Fruit fly (Drosophila melanogaster): ENCODE data around the gene CG11470.
A peak's percentile ranks its signal among the peaks of the same experiment; 100 is the strongest.

CG11470 gene

dm6 chr3R:29600762-29601161 is 11.2 kb upstream of the CG11470 start, which contains the start of gene CG7568:
Gene CG7568 (minus strand): TSS chr3R:29600862.
- no peak for TF ChIP-seq topi (GFP tag; optimal IDR thresholded peaks at IDR 0.05)
- no peak for TF ChIP-seq dsx (GFP tag; optimal IDR thresholded peaks at IDR 0.05; ENCODE audit: poor library complexity, severe bottlenecking)
- no peak for TF ChIP-seq CG9139 (GFP tag; optimal IDR thresholded peaks at IDR 0.05)

dm6 chr3R:29592139-29592814 is 2.7 kb upstream of the CG11470 start:
- TF ChIP-seq svp (GFP tag) = peak; percentile 55
- no peak for TF ChIP-seq CG31627 (GFP tag; optimal IDR thresholded peaks at IDR 0.05)
- peak; percentile 7 for TF ChIP-seq CG11762 (GFP tag; optimal IDR thresholded peaks at IDR 0.05; ENCODE audit: insufficient read depth)
- peak; percentile 50 for TF ChIP-seq Eip78C (GFP tag)
- peak; percentile 40; the same call in 1 of the 3 replicates for TF ChIP-seq eg (GFP tag; IDR thresholded peaks at IDR 0.05)
- no peak for TF ChIP-seq dac (GFP tag; optimal IDR thresholded peaks at IDR 0.05)
- no peak for TF ChIP-seq pdm3 (GFP tag; optimal IDR thresholded peaks at IDR 0.05)
- no peak for TF ChIP-seq CG3032 (tag; optimal IDR thresholded peaks at IDR 0.05)
- TF ChIP-seq Ets96B (tag; optimal IDR thresholded peaks at IDR 0.05) = no peak
- 0 out of 3 replicates have a peak, but pooled peaks have one; percentile 36 for TF ChIP-seq CG6163 (GFP tag; IDR thresholded peaks at IDR 0.05)

dm6 chr3R:29591481-29592138 is 2.0 kb upstream of the CG11470 start, which contains the start of gene alph:
Gene alph (plus strand): TSS chr3R:29591831.
- TF ChIP-seq Hr4 (GFP tag; optimal IDR thresholded peaks at IDR 0.05) = peak; percentile 54
- peak; percentile 77 for TF ChIP-seq Sox14 (GFP tag; optimal IDR thresholded peaks at IDR 0.05)
- TF ChIP-seq esn (GFP tag; optimal IDR thresholded peaks at IDR 0.05) = peak; percentile 54
- no peak for TF ChIP-seq CG4318 (GFP tag; optimal IDR thresholded peaks at IDR 0.05)
- peak; percentile 1 for TF ChIP-seq Lpt (GFP tag; optimal IDR thresholded peaks at IDR 0.05)
- TF ChIP-seq CG31627 (GFP tag; optimal IDR thresholded peaks at IDR 0.05) = peak; percentile 25
- peak; percentile 45 for TF ChIP-seq CG10631 (GFP tag; optimal IDR thresholded peaks at IDR 0.05)
- TF ChIP-seq salr (GFP tag; optimal IDR thresholded peaks at IDR 0.05) = no peak
- no peak for TF ChIP-seq CG11902 (GFP tag; optimal IDR thresholded peaks at IDR 0.05)
- peak; percentile 63 for TF ChIP-seq OdsH (GFP tag; optimal IDR thresholded peaks at IDR 0.05)
- no peak for TF ChIP-seq Blimp-1 (GFP tag; optimal IDR thresholded peaks at IDR 0.05)
- TF ChIP-seq Met (GFP tag; optimal IDR thresholded peaks at IDR 0.05) = peak; percentile 46
- no peak for TF ChIP-seq CG11762 (GFP tag; optimal IDR thresholded peaks at IDR 0.05; ENCODE audit: insufficient read depth)
- peak; percentile 42 for TF ChIP-seq achi (GFP tag; optimal IDR thresholded peaks at IDR 0.05)
- peak; percentile 89 for TF ChIP-seq Eip78C (GFP tag)
- TF ChIP-seq CG11294 (GFP tag; IDR thresholded peaks at IDR 0.05) = no peak
- TF ChIP-seq CG7368 (GFP tag; optimal IDR thresholded peaks at IDR 0.05) = peak; percentile 29
- TF ChIP-seq CG6808 (GFP tag; optimal IDR thresholded peaks at IDR 0.05) = no peak
- TF ChIP-seq spab (GFP tag; optimal IDR thresholded peaks at IDR 0.05) = no peak
- peak; percentile 38; the same call in 2 of the 3 replicates for TF ChIP-seq CG8119 (GFP tag; IDR thresholded peaks at IDR 0.05)
- no peak for TF ChIP-seq Gug (GFP tag; IDR thresholded peaks at IDR 0.05)
- no peak for TF ChIP-seq fkh (GFP tag; optimal IDR thresholded peaks at IDR 0.05)
- TF ChIP-seq fd85E (GFP tag; optimal IDR thresholded peaks at IDR 0.05) = no peak
- peak; percentile 51 for TF ChIP-seq lz (GFP tag; optimal IDR thresholded peaks at IDR 0.05)
- TF ChIP-seq Sox102F (GFP tag; optimal IDR thresholded peaks at IDR 0.05) = peak; percentile 40
- TF ChIP-seq CG10669 (GFP tag; optimal IDR thresholded peaks at IDR 0.05) = peak; percentile 49
- peak; percentile 14 for TF ChIP-seq vri (GFP tag; optimal IDR thresholded peaks at IDR 0.05)
- TF ChIP-seq CG9139 (GFP tag; optimal IDR thresholded peaks at IDR 0.05) = no peak
- peak; percentile 13 for TF ChIP-seq cyc (GFP tag; optimal IDR thresholded peaks at IDR 0.05)
- no peak for TF ChIP-seq Ets21C (GFP tag; optimal IDR thresholded peaks at IDR 0.05)
- TF ChIP-seq topi (GFP tag; optimal IDR thresholded peaks at IDR 0.05) = peak; percentile 50
- no peak for TF ChIP-seq CG6854 (GFP tag; optimal IDR thresholded peaks at IDR 0.05)
- TF ChIP-seq fd59A (GFP tag; optimal IDR thresholded peaks at IDR 0.05) = no peak
- no peak for TF ChIP-seq CG15336 (GFP tag; IDR thresholded peaks at IDR 0.05)
- TF ChIP-seq Eip93F (GFP tag; optimal IDR thresholded peaks at IDR 0.05) = no peak
- peak; percentile 50 for TF ChIP-seq Ets96B (tag; optimal IDR thresholded peaks at IDR 0.05)
- peak; percentile 29; the same call in 2 of the 3 replicates for TF ChIP-seq eg (GFP tag; IDR thresholded peaks at IDR 0.05)
- no peak for TF ChIP-seq CG3032 (tag; optimal IDR thresholded peaks at IDR 0.05)
- TF ChIP-seq pdm3 (GFP tag; optimal IDR thresholded peaks at IDR 0.05) = peak; percentile 66
- peak in 1 of 2 experiments; percentile 13 for TF ChIP-seq ss (GFP tag; optimal IDR thresholded peaks at IDR 0.05)
